Fruit fly (Drosophila melanogaster) whole organism, embryonic: ENCODE results near the gene HP1c.
A peak's percentile ranks its signal among the peaks of the same experiment; 100 is the strongest.

Experiments used
- Atf6 ChIP-seq: fragments of 200-800 bp; sonication (Bioruptor generic); IDR thresholded peaks from 2 replicates; pipeline ENCODE4 v1.3.6; 2022; ENCODE audit warnings: missing biosample characterization, missing genetic modification characterization
- CG13624 ChIP-seq: fragments of 200-800 bp; sonication (Bioruptor generic); optimal IDR thresholded peaks from 2 replicates; lab custom pipeline; 2016; ENCODE audit warnings: missing biosample characterization, missing genetic modification characterization
- CG14710 ChIP-seq: fragments of 200-800 bp; sonication (Bioruptor generic); optimal IDR thresholded peaks from 3 replicates; lab custom pipeline; 2019; ENCODE audit warnings: missing biosample characterization, mild to moderate bottlenecking, missing genetic modification characterization, moderate library complexity
- CG16813 ChIP-seq: fragments of 200-800 bp; sonication (Bioruptor generic); IDR thresholded peaks from 3 replicates; pipeline ENCODE4 v1.3.6; 2022; ENCODE audit warnings: missing biosample characterization, missing genetic modification characterization; ENCODE audit not compliant: partially characterized antibody
- CG18619 ChIP-seq: fragments of 200-800 bp; sonication (Bioruptor generic); optimal IDR thresholded peaks from 3 replicates; lab custom pipeline; 2017; ENCODE audit warnings: missing biosample characterization, mild to moderate bottlenecking, missing genetic modification characterization
- CG2678 ChIP-seq: fragments of 200-800 bp; sonication (Bioruptor generic); optimal IDR thresholded peaks from 3 replicates; lab custom pipeline; 2019; ENCODE audit warnings: missing biosample characterization, mild to moderate bottlenecking, missing genetic modification characterization, moderate library complexity
- CG2875 ChIP-seq: fragments of 200-800 bp; sonication (Bioruptor generic); optimal IDR thresholded peaks from 2 replicates; lab custom pipeline; 2017; ENCODE audit warnings: missing biosample characterization, mild to moderate bottlenecking, missing genetic modification characterization, missing genetic modification reagents
- CG34224 ChIP-seq: fragments of 200-800 bp; sonication (Bioruptor generic); IDR thresholded peaks from 3 replicates; pipeline ENCODE4 v1.3.6; 2022; ENCODE audit warnings: missing biosample characterization, missing genetic modification characterization; ENCODE audit not compliant: partially characterized antibody
- CkIIα-i1 ChIP-seq: fragments of 200-800 bp; sonication (Bioruptor generic); IDR thresholded peaks from 2 replicates; pipeline ENCODE4 v1.3.6; 2022; ENCODE audit warnings: missing biosample characterization, missing genetic modification characterization
- Dip3 ChIP-seq: fragments of 200-800 bp; sonication (Bioruptor generic); optimal IDR thresholded peaks from 3 replicates; lab custom pipeline; 2016; ENCODE audit warnings: missing biosample characterization, missing genetic modification characterization
- Doc2 ChIP-seq: fragments of 200-800 bp; sonication (Bioruptor generic); IDR thresholded peaks from 2 replicates; pipeline ENCODE4 v1.3.6; 2022; ENCODE audit warnings: missing biosample characterization, missing genetic modification characterization
- Drgx ChIP-seq: fragments of 200-800 bp; sonication (Bioruptor generic); IDR thresholded peaks from 2 replicates; pipeline ENCODE4 v1.3.6; 2022; ENCODE audit warnings: missing biosample characterization, missing genetic modification characterization
- Elba2 ChIP-seq: fragments of 200-800 bp; sonication (Bioruptor generic); optimal IDR thresholded peaks from 3 replicates; lab custom pipeline; 2016; ENCODE audit warnings: missing biosample characterization, missing genetic modification characterization
- H2.0 ChIP-seq: fragments of 200-800 bp; sonication (Bioruptor generic); IDR thresholded peaks from 2 replicates; pipeline ENCODE4 v1.3.6; 2022; ENCODE audit warnings: missing biosample characterization, missing genetic modification characterization
- Hr39 ChIP-seq: fragments of >200 bp; optimal IDR thresholded peaks from 2 replicates; lab custom pipeline; 2017
- Hr51 ChIP-seq, 2 experiments: fragments of 200-800 bp; sonication (Bioruptor generic); optimal IDR thresholded peaks; 2 replicates in 1 of 2; 3 replicates in 1 of 2; lab custom pipeline; 2016 to 2018; ENCODE audit warnings: missing biosample characterization in 2 of 2, missing genetic modification characterization in 2 of 2, mild to moderate bottlenecking in 1 of 2, moderate library complexity in 1 of 2
- Jarid2 ChIP-seq: fragments of 200-800 bp; sonication (Bioruptor generic); optimal IDR thresholded peaks from 3 replicates; lab custom pipeline; 2017; ENCODE audit warnings: mild to moderate bottlenecking, missing biosample characterization, missing genetic modification reagents, missing genetic modification characterization
- Kr ChIP-seq: fragments of 200-800 bp; sonication (Bioruptor generic); optimal IDR thresholded peaks from 2 replicates; lab custom pipeline; 2017; ENCODE audit warnings: missing biosample characterization, mild to moderate bottlenecking, missing genetic modification characterization
- Max ChIP-seq: fragments of 200-800 bp; sonication (Bioruptor generic); optimal IDR thresholded peaks from 2 replicates; lab custom pipeline; 2016; ENCODE audit warnings: missing biosample characterization, mild to moderate bottlenecking, missing genetic modification characterization
- Mes4 ChIP-seq: fragments of 200-800 bp; sonication (Bioruptor generic); optimal IDR thresholded peaks from 2 replicates; lab custom pipeline; 2016; ENCODE audit warnings: missing biosample characterization, missing genetic modification characterization
- Mrtf ChIP-seq: fragments of 200-800 bp; sonication (Bioruptor generic); IDR thresholded peaks from 3 replicates; pipeline ENCODE4 v1.3.6; 2022; ENCODE audit warnings: missing biosample characterization, missing genetic modification characterization
- Optix ChIP-seq: fragments of 200-800 bp; sonication (Bioruptor generic); IDR thresholded peaks from 3 replicates; pipeline ENCODE4 v1.3.6; 2022; ENCODE audit warnings: missing biosample characterization, missing genetic modification characterization
- PHDP ChIP-seq: fragments of 200-800 bp; sonication (Bioruptor generic); optimal IDR thresholded peaks from 3 replicates; lab custom pipeline; 2018; ENCODE audit warnings: missing biosample characterization, mild to moderate bottlenecking, missing genetic modification characterization, moderate library complexity
- Ptx1 ChIP-seq: fragments of 200-800 bp; sonication (Bioruptor generic); IDR thresholded peaks from 2 replicates; pipeline ENCODE4 v1.3.6; 2022; ENCODE audit warnings: missing biosample characterization, missing genetic modification characterization
- Rx ChIP-seq: fragments of 200-800 bp; sonication (Bioruptor generic); IDR thresholded peaks from 2 replicates; pipeline ENCODE4 v1.3.6; 2022; ENCODE audit warnings: missing biosample characterization, missing genetic modification characterization
- Vsx1 ChIP-seq: fragments of 200-800 bp; sonication (Bioruptor generic); optimal IDR thresholded peaks from 2 replicates; lab custom pipeline; 2017; ENCODE audit warnings: missing biosample characterization, mild to moderate bottlenecking, missing genetic modification characterization, missing genetic modification reagents
- bab2 ChIP-seq: fragments of 200-800 bp; sonication (Bioruptor generic); optimal IDR thresholded peaks from 2 replicates; lab custom pipeline; 2016; ENCODE audit warnings: missing biosample characterization, missing genetic modification characterization
- bigmax ChIP-seq: fragments of 200-800 bp; sonication (Bioruptor generic); optimal IDR thresholded peaks from 2 replicates; lab custom pipeline; 2018; ENCODE audit warnings: missing biosample characterization, mild to moderate bottlenecking, missing genetic modification characterization
- crol ChIP-seq: fragments of 200-800 bp; sonication (Bioruptor generic); IDR thresholded peaks from 2 replicates; pipeline ENCODE4 v1.3.6; 2022; ENCODE audit warnings: missing biosample characterization, missing genetic modification characterization
- da ChIP-seq: fragments of 200-800 bp; sonication (Bioruptor generic); optimal IDR thresholded peaks from 2 replicates; lab custom pipeline; 2016; ENCODE audit warnings: missing biosample characterization, missing genetic modification characterization
- ewg ChIP-seq: fragments of 200-800 bp; sonication (Bioruptor generic); optimal IDR thresholded peaks from 3 replicates; lab custom pipeline; 2017; ENCODE audit warnings: mild to moderate bottlenecking, missing biosample characterization, missing genetic modification reagents, missing genetic modification characterization
- ftz-f1 ChIP-seq: fragments of 200-800 bp; sonication (Bioruptor generic); optimal IDR thresholded peaks from 2 replicates; lab custom pipeline; 2016; ENCODE audit warnings: missing biosample characterization, missing genetic modification characterization
- gce ChIP-seq: fragments of 200-800 bp; sonication (Bioruptor generic); IDR thresholded peaks from 3 replicates; pipeline ENCODE4 v1.3.6; 2022; ENCODE audit warnings: missing biosample characterization, missing genetic modification characterization
- hkb ChIP-seq, 2 experiments: fragments of 200-800 bp in 1 of 2; fragments of >200 bp in 1 of 2; sonication (Bioruptor generic) in 1 of 2; IDR thresholded peaks in 1 of 2; optimal IDR thresholded peaks in 1 of 2; 2 replicates each; pipeline versions ENCODE4 v1.3.6 to Lab custom; 2017 to 2022; ENCODE audit warnings: missing biosample characterization in 1 of 2, missing genetic modification characterization in 1 of 2
- hth ChIP-seq: fragments of >200 bp; optimal IDR thresholded peaks from 2 replicates; lab custom pipeline; 2017; ENCODE audit warnings: inconsistent platforms
- jigr1 ChIP-seq: fragments of 200-800 bp; sonication (Bioruptor generic); IDR thresholded peaks from 3 replicates; pipeline ENCODE4 v1.3.6; 2022; ENCODE audit warnings: missing biosample characterization, missing genetic modification characterization
- kay ChIP-seq: fragments of 200-800 bp; sonication (Bioruptor generic); optimal IDR thresholded peaks from 2 replicates; lab custom pipeline; 2016; ENCODE audit warnings: missing biosample characterization, missing genetic modification characterization
- ken ChIP-seq: fragments of 200-800 bp; sonication (Bioruptor generic); IDR thresholded peaks from 3 replicates; pipeline ENCODE4 v1.3.6; 2022; ENCODE audit warnings: missing biosample characterization, missing genetic modification characterization
- lbe ChIP-seq: fragments of 200-800 bp; sonication (Bioruptor generic); optimal IDR thresholded peaks from 2 replicates; lab custom pipeline; 2016; ENCODE audit warnings: missing biosample characterization, mild to moderate bottlenecking, missing genetic modification characterization
- lov ChIP-seq, 2 experiments: fragments of 200-800 bp in 1 of 2; fragments of >200 bp in 1 of 2; sonication (Bioruptor generic) in 1 of 2; IDR thresholded peaks in 1 of 2; optimal IDR thresholded peaks in 1 of 2; 2 replicates in 1 of 2; 3 replicates in 1 of 2; pipeline versions ENCODE4 v1.3.6 to Lab custom; 2017 to 2022; ENCODE audit warnings: missing biosample characterization in 1 of 2, missing genetic modification characterization in 1 of 2
- nerfin-1 ChIP-seq: fragments of 200-800 bp; sonication (Bioruptor generic); optimal IDR thresholded peaks from 3 replicates; lab custom pipeline; 2019; ENCODE audit warnings: missing biosample characterization, mild to moderate bottlenecking, missing genetic modification characterization, moderate library complexity
- prd ChIP-seq, 3 experiments: fragments of >200 bp in 2 of 3; fragments of 200-800 bp in 1 of 3; sonication (Bioruptor generic) in 1 of 3; optimal IDR thresholded peaks in 2 of 3; IDR thresholded peaks in 1 of 3; 2 replicates in 2 of 3; 3 replicates in 1 of 3; pipeline versions ENCODE4 v1.3.6 to Lab custom; 2017 to 2022; ENCODE audit warnings: missing biosample characterization in 1 of 3, missing genetic modification characterization in 1 of 3
- repo ChIP-seq: fragments of 200-800 bp; sonication (Bioruptor generic); optimal IDR thresholded peaks from 2 replicates; lab custom pipeline; 2016; ENCODE audit warnings: missing biosample characterization, missing genetic modification characterization
- ro ChIP-seq: fragments of 200-800 bp; sonication (Bioruptor generic); IDR thresholded peaks from 2 replicates; pipeline ENCODE4 v1.3.6; 2022; ENCODE audit warnings: missing biosample characterization, missing genetic modification characterization
- run ChIP-seq: fragments of 200-800 bp; sonication (Bioruptor generic); optimal IDR thresholded peaks from 3 replicates; lab custom pipeline; 2018; ENCODE audit warnings: missing biosample characterization, mild to moderate bottlenecking, missing genetic modification characterization
- sisA ChIP-seq: fragments of 200-800 bp; sonication (Bioruptor generic); IDR thresholded peaks from 2 replicates; pipeline ENCODE4 v1.3.6; 2022; ENCODE audit warnings: missing biosample characterization, missing genetic modification characterization
- sob ChIP-seq: fragments of 200-800 bp; sonication (Bioruptor generic); IDR thresholded peaks from 2 replicates; pipeline ENCODE4 v1.3.6; 2022; ENCODE audit warnings: missing biosample characterization, missing genetic modification characterization
- sqz ChIP-seq: fragments of 200-800 bp; sonication (Bioruptor generic); optimal IDR thresholded peaks from 3 replicates; lab custom pipeline; 2018; ENCODE audit warnings: missing biosample characterization, mild to moderate bottlenecking, missing genetic modification characterization
- stwl ChIP-seq: fragments of 200-800 bp; sonication (Bioruptor generic); optimal IDR thresholded peaks from 3 replicates; lab custom pipeline; 2018; ENCODE audit warnings: missing biosample characterization, mild to moderate bottlenecking, missing genetic modification characterization, moderate library complexity
- tll ChIP-seq, 2 experiments: fragments of 200-800 bp in 1 of 2; fragments of >200 bp in 1 of 2; sonication (Bioruptor generic) in 1 of 2; optimal IDR thresholded peaks; 2 replicates each; lab custom pipeline; 2017 to 2019; ENCODE audit warnings: missing biosample characterization in 2 of 2, missing genetic modification characterization in 2 of 2, mild to moderate bottlenecking in 1 of 2, moderate library complexity in 1 of 2

HP1c gene

dm6 chr3R:22720808-22721306 lies 24.6 kb upstream of the HP1c start, which contains the start of gene wge (continued):
- no peak for TF ChIP-seq lov (optimal IDR thresholded peaks at IDR 0.05; lab: Kevin White, UChicago)
- TF ChIP-seq lov (GFP tag; IDR thresholded peaks at IDR 0.05; lab: Robert Waterston, UW) = no peak
- TF ChIP-seq sob (GFP tag; lab: Robert Waterston, UW) = no peak
- TF ChIP-seq CG16813 (GFP tag; lab: Robert Waterston, UW) = peak; percentile 66
- TF ChIP-seq ftz-f1 (GFP tag; lab: Kevin White, UChicago) = no peak
- peak; percentile 89 for TF ChIP-seq sqz
- TF ChIP-seq hth = no peak
- no peak for TF ChIP-seq CG18619 (GFP tag; lab: Kevin White, UChicago)
- no peak for TF ChIP-seq PHDP (tag; lab: Kevin White, UChicago)
- TF ChIP-seq kay (GFP tag; lab: Kevin White, UChicago) = peak; percentile 81
- TF ChIP-seq Max (GFP tag; lab: Kevin White, UChicago) = no peak
- peak; percentile 39 for TF ChIP-seq lbe
- TF ChIP-seq ro (GFP tag; lab: Robert Waterston, UW) = no peak
- no peak for TF ChIP-seq Kr (GFP tag; lab: Kevin White, UChicago)
- peak; percentile 40; the same call in 1 of the 2 replicates for TF ChIP-seq Drgx (GFP tag; lab: Robert Waterston, UW)
- TF ChIP-seq CG34224 (GFP tag; lab: Robert Waterston, UW) = peak; percentile 71
- no peak for TF ChIP-seq sisA
- no peak for TF ChIP-seq ewg
- TF ChIP-seq Ptx1 (GFP tag; lab: Robert Waterston, UW) = no peak
- no peak for TF ChIP-seq Elba2 (GFP tag; lab: Kevin White, UChicago)
- TF ChIP-seq Rx (GFP tag; lab: Robert Waterston, UW) = no peak
- peak; percentile 72 for TF ChIP-seq nerfin-1 (tag; lab: Kevin White, UChicago)
- no peak for TF ChIP-seq crol (GFP tag; lab: Robert Waterston, UW)
- TF ChIP-seq repo (GFP tag; lab: Kevin White, UChicago) = no peak
- no peak for TF ChIP-seq Doc2 (GFP tag; lab: Robert Waterston, UW)
- no peak for TF ChIP-seq H2.0 (GFP tag; lab: Robert Waterston, UW)
- TF ChIP-seq gce = no peak
- no peak for TF ChIP-seq Hr39
- TF ChIP-seq da (GFP tag; lab: Kevin White, UChicago) = no peak
- no peak for TF ChIP-seq run
- peak; percentile 48 for TF ChIP-seq stwl (tag; lab: Kevin White, UChicago)
- no peak for TF ChIP-seq Mes4
- TF ChIP-seq tll (GFP tag; optimal IDR thresholded peaks at IDR 0.05; lab: Kevin White, UChicago) = no peak
- peak; percentile 50 for TF ChIP-seq CG14710 (tag; lab: Kevin White, UChicago)
- no peak for TF ChIP-seq jigr1 (GFP tag; lab: Robert Waterston, UW)
- no peak for TF ChIP-seq Mrtf (GFP tag; lab: Robert Waterston, UW)
- TF ChIP-seq Jarid2 = no peak
- no peak for TF ChIP-seq hkb (optimal IDR thresholded peaks at IDR 0.05; lab: Kevin White, UChicago)
- TF ChIP-seq hkb (GFP tag; IDR thresholded peaks at IDR 0.05; lab: Robert Waterston, UW) = no peak
- no peak for TF ChIP-seq bigmax (GFP tag; lab: Kevin White, UChicago)
- no peak for TF ChIP-seq prd (optimal IDR thresholded peaks at IDR 0.05; lab: Kevin White, UChicago)
- no peak for TF ChIP-seq prd (GFP tag; IDR thresholded peaks at IDR 0.05; lab: Robert Waterston, UW)
- TF ChIP-seq CG13624 (GFP tag; lab: Kevin White, UChicago) = no peak
- TF ChIP-seq Optix = no peak
- TF ChIP-seq CG2875 (GFP tag; lab: Kevin White, UChicago) = no peak
- TF ChIP-seq CG2678 (tag; lab: Kevin White, UChicago) = peak; percentile 1
- TF ChIP-seq CkIIα-i1 = no peak
- TF ChIP-seq ken (GFP tag; lab: Robert Waterston, UW) = no peak
- no peak for TF ChIP-seq Dip3
- TF ChIP-seq Hr51 (GFP tag; optimal IDR thresholded peaks at IDR 0.05; lab: Kevin White, UChicago) = no peak
- no peak for TF ChIP-seq bab2
- TF ChIP-seq Atf6 (GFP tag; lab: Robert Waterston, UW) = no peak
- TF ChIP-seq Vsx1 (GFP tag; lab: Kevin White, UChicago) = no peak
